Fruit fly (Drosophila melanogaster): ENCODE results near the gene CG15742.

CG15742 gene

DNA sequence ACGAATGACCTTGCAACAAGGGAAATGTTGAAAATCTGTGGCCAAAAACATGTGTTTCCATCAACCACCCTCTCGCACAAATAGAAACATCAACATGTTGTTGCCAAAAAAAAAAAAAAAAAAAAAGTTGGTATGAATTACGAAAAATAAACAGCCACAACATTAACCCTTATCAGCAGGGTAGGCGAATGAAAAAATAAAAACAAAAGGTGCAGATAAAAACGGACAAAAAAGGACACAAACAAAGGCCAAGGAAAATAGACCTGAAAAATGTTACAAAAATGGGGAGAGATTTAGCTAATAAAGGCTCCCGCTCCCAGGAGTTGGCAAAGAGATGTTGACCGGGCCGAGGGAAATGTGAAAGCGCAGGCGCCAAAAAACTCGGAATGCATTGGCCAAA lies 48.9 kb downstream of the CG15742 start:
- no peak for TF ChIP-seq h (optimal IDR thresholded peaks at IDR 0.05)
- TF ChIP-seq psq (optimal IDR thresholded peaks at IDR 0.05): no peak
- no peak for TF ChIP-seq Myc (optimal IDR thresholded peaks at IDR 0.05)
- no peak for TF ChIP-seq ttk (optimal IDR thresholded peaks at IDR 0.05)
- no peak for TF ChIP-seq insv (optimal IDR thresholded peaks at IDR 0.05)

DNA sequence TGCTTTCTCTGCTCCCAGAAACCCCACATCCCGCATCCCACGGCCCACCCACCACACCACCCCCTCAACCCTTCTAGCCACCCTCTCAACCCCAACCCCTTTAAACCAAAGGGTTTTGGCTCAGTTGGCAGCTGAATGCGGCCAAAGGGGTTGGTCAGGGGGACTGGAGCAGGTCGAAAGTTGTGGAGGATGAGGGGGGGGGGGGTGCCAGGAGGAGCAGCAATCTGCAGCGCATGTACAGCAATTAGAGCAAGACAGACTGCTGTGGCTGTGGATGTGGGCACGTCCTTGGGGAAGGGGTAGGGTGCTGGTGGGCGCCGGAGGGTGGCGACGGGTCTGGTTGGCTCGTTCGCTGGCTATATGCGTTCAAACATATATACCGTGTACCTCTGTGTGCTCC lies 49.7 kb downstream of the CG15742 start:
- no peak for TF ChIP-seq Sin3A (optimal IDR thresholded peaks at IDR 0.05)
- TF ChIP-seq Myc (optimal IDR thresholded peaks at IDR 0.05): no peak
- TF ChIP-seq psq (optimal IDR thresholded peaks at IDR 0.05): no peak
- no peak for TF ChIP-seq h (optimal IDR thresholded peaks at IDR 0.05)
- TF ChIP-seq ttk (optimal IDR thresholded peaks at IDR 0.05): no peak
- no peak for TF ChIP-seq insv (optimal IDR thresholded peaks at IDR 0.05)

DNA sequence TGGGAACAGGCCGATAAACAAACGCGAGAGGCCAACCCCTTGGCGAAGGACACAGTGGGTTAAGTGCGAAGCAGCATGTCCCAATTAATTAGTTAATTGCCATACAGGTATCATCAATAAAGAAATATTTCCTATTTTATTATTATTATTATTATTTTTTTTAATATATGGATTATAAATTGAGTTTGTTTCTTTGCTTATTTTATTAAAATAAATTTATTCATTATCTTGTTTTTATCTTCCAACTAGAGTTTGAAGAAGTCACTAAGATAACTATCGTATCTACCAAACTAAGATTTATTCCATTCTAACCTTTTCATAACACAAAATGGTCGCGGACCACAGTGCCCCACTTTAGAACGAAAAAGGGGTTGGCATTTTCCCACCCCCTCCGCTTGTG lies 50.2 kb downstream of the CG15742 start:
- TF ChIP-seq Myc (optimal IDR thresholded peaks at IDR 0.05) (no peak), Sin3A (optimal IDR thresholded peaks at IDR 0.05) (no peak), insv (optimal IDR thresholded peaks at IDR 0.05) (no peak), psq (optimal IDR thresholded peaks at IDR 0.05) (no peak), ttk (optimal IDR thresholded peaks at IDR 0.05) (no peak), h (optimal IDR thresholded peaks at IDR 0.05) (no peak)
